Worm (Caenorhabditis elegans) whole organism, L4 larva: ENCODE measurements around the gene clc-6.

Experiments used
- F44E2.7 ChIP-seq: fragments of 200-800 bp; sonication (Bioruptor generic); IDR thresholded peaks from 2 replicates; pipeline ENCODE4 v2.1.2; 2022; ENCODE audit warnings: missing genetic modification characterization, missing compliant biosample characterization
- R02D3.7 ChIP-seq: fragments of 150-350 bp; sonication (generic microtip); optimal IDR thresholded peaks from 3 replicates; lab custom pipeline; 2014; ENCODE audit warnings: missing biosample characterization, missing genetic modification characterization
- Y48G9A.11 ChIP-seq: fragments of 200-800 bp; sonication (Bioruptor generic); IDR thresholded peaks from 2 replicates; pipeline ENCODE4 v1.3.6; 2022; ENCODE audit warnings: missing genetic modification reagents, missing genetic modification characterization, missing compliant biosample characterization
- aly-2 ChIP-seq: sonication (generic microtip); optimal IDR thresholded peaks from 2 replicates; lab custom pipeline; 2018; ENCODE audit warnings: missing biosample characterization, missing genetic modification characterization
- ama-1 ChIP-seq: fragments of 150-350 bp; optimal IDR thresholded peaks from 2 replicates; lab custom pipeline; 2014; ENCODE audit warnings: inconsistent platforms, mixed read lengths
- ceh-20 ChIP-seq: fragments of 200-800 bp; sonication (Bioruptor generic); IDR thresholded peaks from 2 replicates; pipeline ENCODE4 v1.3.6; 2022; ENCODE audit warnings: missing genetic modification reagents, missing genetic modification characterization, missing compliant biosample characterization
- ceh-44 ChIP-seq: fragments of 200-800 bp; sonication (Bioruptor generic); IDR thresholded peaks from 2 replicates; pipeline ENCODE4 v1.3.6; 2022; ENCODE audit warnings: missing genetic modification reagents, missing genetic modification characterization, missing compliant biosample characterization
- cey-2 ChIP-seq: sonication (generic microtip); optimal IDR thresholded peaks from 3 replicates; lab custom pipeline; 2017; ENCODE audit warnings: missing genetic modification characterization, mild to moderate bottlenecking, missing compliant biosample characterization, antibody characterized with exemption, borderline replicate concordance; ENCODE audit not compliant: insufficient read depth
- daf-19 ChIP-seq: fragments of 200-800 bp; sonication (Bioruptor generic); conservative IDR thresholded peaks from 2 replicates; pipeline ENCODE4 v1.3.6; 2022; ENCODE audit warnings: missing genetic modification characterization, missing compliant biosample characterization
- daf-8 ChIP-seq: fragments of 200-800 bp; sonication (Bioruptor generic); IDR thresholded peaks from 2 replicates; pipeline ENCODE4 v1.3.6; 2022; ENCODE audit warnings: missing genetic modification characterization, missing compliant biosample characterization
- dmd-8 ChIP-seq: fragments of 200-800 bp; sonication (Bioruptor generic); IDR thresholded peaks from 2 replicates; pipeline ENCODE4 v1.3.6; 2022; ENCODE audit warnings: missing genetic modification characterization, missing compliant biosample characterization
- dmd-9 ChIP-seq: fragments of 200-800 bp; sonication (Bioruptor generic); IDR thresholded peaks from 2 replicates; pipeline ENCODE4 v1.3.6; 2022; ENCODE audit warnings: missing genetic modification reagents, missing genetic modification characterization, missing compliant biosample characterization
- duxl-1 ChIP-seq: sonication (generic microtip); optimal IDR thresholded peaks from 2 replicates; lab custom pipeline; 2016; ENCODE audit warnings: mild to moderate bottlenecking, missing genetic modification characterization, moderate library complexity, missing compliant biosample characterization; ENCODE audit not compliant: poor library complexity
- dve-1 ChIP-seq: sonication (generic microtip); optimal IDR thresholded peaks from 2 replicates; lab custom pipeline; 2017; ENCODE audit warnings: antibody characterized with exemption, mild to moderate bottlenecking, missing genetic modification characterization, missing compliant biosample characterization; ENCODE audit not compliant: insufficient read depth
- egl-27 ChIP-seq: sonication (generic microtip); optimal IDR thresholded peaks from 3 replicates; lab custom pipeline; 2017; ENCODE audit warnings: missing biosample characterization, missing genetic modification reagents, missing genetic modification characterization
- egl-43 ChIP-seq: fragments of 200-800 bp; sonication (Bioruptor generic); IDR thresholded peaks from 2 replicates; pipeline ENCODE4 v1.3.6; 2022; ENCODE audit warnings: missing genetic modification reagents, missing genetic modification characterization, missing compliant biosample characterization
- fkh-10 ChIP-seq: fragments of 150-350 bp; optimal IDR thresholded peaks from 2 replicates; lab custom pipeline; 2014; ENCODE audit warnings: missing biosample characterization, missing genetic modification reagents, missing genetic modification characterization
- fos-1 ChIP-seq: fragments of 150-350 bp; optimal IDR thresholded peaks from 2 replicates; lab custom pipeline; 2014; ENCODE audit warnings: missing biosample characterization, missing genetic modification characterization
- gei-8 ChIP-seq: fragments of 200-800 bp; sonication (Bioruptor generic); optimal IDR thresholded peaks from 2 replicates; lab custom pipeline; 2018; ENCODE audit warnings: mild to moderate bottlenecking, missing genetic modification characterization, missing compliant biosample characterization
- hif-1 ChIP-seq, 2 experiments: sonication (generic microtip); optimal IDR thresholded peaks; 2 replicates each; lab custom pipeline; 2016 to 2017; ENCODE audit warnings: missing compliant biosample characterization in 2 of 2, missing genetic modification characterization in 2 of 2, missing genetic modification reagents in 2 of 2, missing genotype in 2 of 2, mild to moderate bottlenecking in 1 of 2
- hlh-11 ChIP-seq: fragments of 200-800 bp; sonication (Bioruptor generic); optimal IDR thresholded peaks from 2 replicates; lab custom pipeline; 2018; ENCODE audit warnings: mild to moderate bottlenecking, missing genetic modification characterization, missing compliant biosample characterization
- lin-1 ChIP-seq: fragments of 200-800 bp; sonication (Bioruptor generic); IDR thresholded peaks from 2 replicates; pipeline ENCODE4 v1.3.6; 2022; ENCODE audit warnings: missing genetic modification reagents, missing genetic modification characterization, missing compliant biosample characterization
- lin-13 ChIP-seq: fragments of 150-350 bp; optimal IDR thresholded peaks from 2 replicates; lab custom pipeline; 2014; ENCODE audit warnings: missing biosample characterization, missing genetic modification reagents, missing genetic modification characterization
- lin-29 ChIP-seq: fragments of 200-800 bp; sonication (Bioruptor generic); IDR thresholded peaks from 2 replicates; pipeline ENCODE4 v1.3.6; 2022; ENCODE audit warnings: missing genetic modification reagents, missing genetic modification characterization, missing compliant biosample characterization
- lsy-2 ChIP-seq, 2 experiments: fragments of 150-350 bp in 1 of 2; sonication (generic microtip) in 1 of 2; optimal IDR thresholded peaks; 2 replicates each; lab custom pipeline; 2014 to 2017; ENCODE audit warnings: missing biosample characterization in 2 of 2, missing genetic modification characterization in 2 of 2
- mxl-2 ChIP-seq: fragments of 200-800 bp; sonication (Bioruptor generic); conservative IDR thresholded peaks from 2 replicates; pipeline ENCODE4 v1.3.6; 2022; ENCODE audit warnings: missing genetic modification reagents, missing genetic modification characterization, missing compliant biosample characterization
- nhr-10 ChIP-seq: fragments of 150-350 bp; optimal IDR thresholded peaks from 2 replicates; lab custom pipeline; 2014; ENCODE audit warnings: missing biosample characterization, missing genetic modification characterization
- nhr-102 ChIP-seq: sonication (generic microtip); optimal IDR thresholded peaks from 2 replicates; lab custom pipeline; 2016; ENCODE audit warnings: mild to moderate bottlenecking, missing genetic modification characterization, moderate library complexity, missing compliant biosample characterization
- nhr-11 ChIP-seq: fragments of 150-350 bp; optimal IDR thresholded peaks from 2 replicates; lab custom pipeline; 2014; ENCODE audit warnings: missing biosample characterization, missing genetic modification characterization
- nhr-237 ChIP-seq: sonication (generic microtip); optimal IDR thresholded peaks from 2 replicates; lab custom pipeline; 2017; ENCODE audit warnings: missing biosample characterization, missing genetic modification characterization
- nhr-28 ChIP-seq: fragments of 150-350 bp; optimal IDR thresholded peaks from 2 replicates; lab custom pipeline; 2014; ENCODE audit warnings: missing biosample characterization, missing genetic modification characterization
- nhr-77 ChIP-seq: fragments of 150-350 bp; optimal IDR thresholded peaks from 2 replicates; lab custom pipeline; 2014; ENCODE audit warnings: missing biosample characterization, missing genetic modification characterization
- php-3 ChIP-seq: fragments of 200-800 bp; sonication (Bioruptor generic); IDR thresholded peaks from 2 replicates; pipeline ENCODE4 v1.3.6; 2022; ENCODE audit warnings: missing genetic modification reagents, missing genetic modification characterization, missing compliant biosample characterization
- rbr-2 ChIP-seq: sonication (generic microtip); optimal IDR thresholded peaks from 2 replicates; lab custom pipeline; 2016; ENCODE audit warnings: missing genotype, missing genetic modification characterization, missing compliant biosample characterization
- saeg-2 ChIP-seq: fragments of 200-800 bp; sonication (Bioruptor generic); IDR thresholded peaks from 2 replicates; pipeline ENCODE4 v1.3.6; 2022; ENCODE audit warnings: missing genetic modification reagents, missing genetic modification characterization, missing compliant biosample characterization
- skn-1 ChIP-seq: fragments of 150-350 bp; optimal IDR thresholded peaks from 2 replicates; lab custom pipeline; 2014; ENCODE audit warnings: missing biosample characterization, missing genetic modification characterization
- snpc-1.2 ChIP-seq: fragments of 200-800 bp; sonication (Bioruptor generic); IDR thresholded peaks from 2 replicates; pipeline ENCODE4 v1.3.6; 2022; ENCODE audit warnings: missing genetic modification reagents, missing genetic modification characterization, missing compliant biosample characterization
- spr-1 ChIP-seq: sonication (generic microtip); optimal IDR thresholded peaks from 2 replicates; lab custom pipeline; 2016; ENCODE audit warnings: mild to moderate bottlenecking, missing genetic modification characterization, missing compliant biosample characterization
- spr-3 ChIP-seq: fragments of 200-800 bp; sonication (Bioruptor generic); optimal IDR thresholded peaks from 2 replicates; lab custom pipeline; 2018; ENCODE audit warnings: mild to moderate bottlenecking, missing genetic modification characterization, missing compliant biosample characterization
- tra-1 ChIP-seq: fragments of 200-800 bp; sonication (Bioruptor generic); IDR thresholded peaks from 2 replicates; pipeline ENCODE4 v1.3.6; 2022; ENCODE audit warnings: missing genetic modification reagents, missing genetic modification characterization, missing compliant biosample characterization
- unc-39 ChIP-seq: sonication (generic microtip); optimal IDR thresholded peaks from 2 replicates; lab custom pipeline; 2017; ENCODE audit warnings: missing biosample characterization, missing genetic modification characterization
- unc-62 ChIP-seq, 3 experiments: fragments of 150-350 bp in 1 of 3; sonication (generic microtip); optimal IDR thresholded peaks in 2 of 3; peaks in 1 of 3; 1 replicate in 1 of 3; 2 replicates in 2 of 3; lab custom pipeline; 2014 to 2017; ENCODE audit warnings: missing biosample characterization in 3 of 3, missing genetic modification characterization in 3 of 3, missing genetic modification reagents in 3 of 3, missing genotype in 1 of 3
- zfp-3 ChIP-seq: fragments of 200-800 bp; sonication (Bioruptor generic); conservative IDR thresholded peaks from 2 replicates; pipeline ENCODE4 v1.3.6; 2022; ENCODE audit warnings: missing genetic modification reagents, missing genetic modification characterization, missing compliant biosample characterization

Gene clc-6

DNA sequence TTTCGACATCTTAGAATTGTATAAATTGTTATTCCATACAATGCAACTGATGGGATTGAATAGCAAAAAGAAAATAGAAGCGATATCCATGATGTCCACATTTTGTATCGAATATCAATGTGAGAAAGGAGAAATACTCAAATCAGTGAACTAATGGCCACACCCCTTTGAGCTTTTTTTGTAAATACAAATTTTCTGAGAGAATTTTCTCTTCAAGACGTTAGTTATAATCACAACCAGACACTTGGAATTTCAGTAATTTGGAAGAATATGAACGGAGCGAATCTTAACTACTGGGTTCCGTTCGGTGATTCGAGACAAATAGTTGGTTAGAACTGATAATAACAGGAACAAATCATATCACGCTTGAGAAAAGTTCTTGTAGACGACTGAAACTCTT is 34.2 kb downstream of the clc-6 start, which contains the start of gene srg-41 (continued):
- no peak for TF ChIP-seq snpc-1.2 (GFP tag; lab: Robert Waterston, UW)
- TF ChIP-seq Y48G9A.11 (GFP tag; lab: Robert Waterston, UW): no peak
- no peak for TF ChIP-seq nhr-10 (tag; lab: Kevin White, UChicago)

DNA sequence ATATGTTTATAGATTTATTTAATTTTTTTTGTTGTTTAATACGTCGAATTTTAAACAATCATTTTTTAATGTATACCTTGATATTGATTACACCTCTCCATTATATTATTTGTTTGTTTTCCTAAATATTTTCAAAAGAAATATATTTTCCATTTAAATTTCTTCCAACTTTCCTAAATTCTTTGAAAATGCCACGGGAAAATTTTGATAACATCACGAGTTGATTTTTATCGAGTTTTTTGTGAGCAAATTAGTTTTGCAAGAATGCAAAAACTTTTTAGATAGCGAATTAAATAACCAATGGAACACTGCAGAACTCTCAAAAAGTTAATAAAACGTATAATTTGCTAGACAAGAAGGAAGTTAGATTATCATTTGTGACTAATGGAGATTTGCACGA is 38.1 kb downstream of the clc-6 start, which contains the start of gene srg-42:
Gene srg-42, minus strand, starts transcription at position 101 of the 400 bp plus-strand sequence.
- TF ChIP-seq zfp-3 (GFP tag; lab: Robert Waterston, UW) (no peak), gei-8 (GFP tag; lab: Kevin White, UChicago) (no peak), lin-13 (GFP tag; lab: Kevin White, UChicago) (no peak), fkh-10 (GFP tag; lab: Kevin White, UChicago) (no peak), F44E2.7 (GFP tag; lab: Robert Waterston, UW) (no peak), daf-8 (GFP tag; lab: Robert Waterston, UW) (no peak), nhr-11 (tag; lab: Kevin White, UChicago) (no peak), spr-3 (GFP tag; lab: Kevin White, UChicago) (no peak), duxl-1 (no peak), fos-1 (tag; lab: Kevin White, UChicago) (no peak), nhr-237 (tag; lab: Kevin White, UChicago) (no peak), saeg-2 (no peak), hif-1 (tag; optimal IDR thresholded peaks at IDR 0.05; lab: Kevin White, UChicago) (no peak), Y48G9A.11 (GFP tag; lab: Robert Waterston, UW) (no peak), dve-1 (tag; lab: Kevin White, UChicago) (no peak), unc-62 (GFP tag; optimal IDR thresholded peaks at IDR 0.05 in 1 of 2; lab: Kevin White, UChicago) (no peak), unc-62 (tag; optimal IDR thresholded peaks at IDR 0.05; lab: Kevin White, UChicago) (no peak), skn-1 (tag; lab: Kevin White, UChicago) (no peak)

DNA sequence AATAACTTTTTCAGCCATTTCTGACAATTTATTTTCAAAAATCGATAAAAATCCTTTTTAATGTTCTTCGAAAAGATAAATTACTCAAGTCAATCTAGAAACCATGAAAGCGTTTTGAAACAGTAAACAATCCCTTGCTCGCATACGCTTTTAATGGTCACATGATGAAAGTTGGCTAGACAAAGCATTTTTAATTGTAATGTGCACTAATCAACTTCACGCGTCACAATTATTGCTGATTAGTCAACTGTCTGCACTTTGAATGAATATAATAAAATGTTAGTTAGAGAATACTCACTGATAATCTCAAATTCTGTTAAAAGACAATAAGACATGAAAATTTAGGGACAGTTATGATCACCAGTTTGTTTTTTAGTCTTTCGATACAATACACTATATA is 39.4 kb downstream of the clc-6 start:
- TF ChIP-seq cey-2 (tag; lab: Kevin White, UChicago) (no peak), lin-13 (GFP tag; lab: Kevin White, UChicago) (no peak), lin-29 (no peak), php-3 (no peak), nhr-28 (tag; lab: Kevin White, UChicago) (no peak), dmd-8 (no peak), aly-2 (no peak), lsy-2 (tag; optimal IDR thresholded peaks at IDR 0.05; lab: Kevin White, UChicago) (no peak), nhr-102 (no peak), spr-1 (tag; lab: Kevin White, UChicago) (no peak)

DNA sequence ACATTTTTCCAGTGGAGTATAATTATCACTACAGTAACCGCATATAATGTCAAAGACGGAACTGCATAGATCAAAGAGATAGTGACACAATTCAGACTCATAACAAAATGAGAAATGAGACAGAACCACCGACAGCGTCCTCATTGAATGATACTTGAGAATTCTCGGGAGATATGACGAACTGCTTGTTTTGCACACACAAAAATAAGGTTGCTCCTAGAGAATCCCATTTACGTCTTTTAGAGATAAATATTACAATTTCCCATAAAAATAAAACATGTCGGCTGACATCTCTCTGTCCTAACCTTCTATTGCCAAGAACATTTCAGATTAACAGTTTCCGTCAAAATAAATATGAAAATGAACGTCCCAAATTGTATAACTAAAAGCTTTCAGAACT is 40.5 kb downstream of the clc-6 start, which contains the start of gene srg-38:
Gene srg-38, minus strand, starts transcription at position 101 of the 400 bp plus-strand sequence.
- no peak for TF ChIP-seq nhr-77 (tag; lab: Kevin White, UChicago)
- TF ChIP-seq php-3: no peak
- TF ChIP-seq ceh-20 (GFP tag; lab: Robert Waterston, UW): no peak
- no peak for TF ChIP-seq ama-1
- no peak for TF ChIP-seq spr-3 (GFP tag; lab: Kevin White, UChicago)
- no peak for TF ChIP-seq daf-19 (GFP tag; lab: Robert Waterston, UW)
- TF ChIP-seq fkh-10 (GFP tag; lab: Kevin White, UChicago): no peak
- TF ChIP-seq tra-1 (GFP tag; lab: Robert Waterston, UW): no peak
- TF ChIP-seq egl-27: no peak
- TF ChIP-seq egl-43 (GFP tag; lab: Robert Waterston, UW): no peak
- no peak for TF ChIP-seq rbr-2 (tag; lab: Kevin White, UChicago)
- no peak for TF ChIP-seq nhr-28 (tag; lab: Kevin White, UChicago)
- no peak for TF ChIP-seq lin-1 (GFP tag; lab: Robert Waterston, UW)
- TF ChIP-seq R02D3.7 (tag; lab: Kevin White, UChicago): no peak
- TF ChIP-seq nhr-102: no peak
- TF ChIP-seq hlh-11: no peak
- TF ChIP-seq dmd-9 (GFP tag; lab: Robert Waterston, UW): no peak
- TF ChIP-seq unc-39 (tag; lab: Kevin White, UChicago): no peak
- TF ChIP-seq mxl-2 (GFP tag; lab: Robert Waterston, UW): no peak
- TF ChIP-seq ceh-44 (GFP tag; lab: Robert Waterston, UW): no peak
